Fruit fly (Drosophila melanogaster) whole organism, prepupa: ENCODE data around the gene CG1213.

Source experiments
- Blimp-1 ChIP-seq: fragments of 200-800 bp; sonication (Bioruptor generic); optimal IDR thresholded peaks from 3 replicates; lab custom pipeline; 2017; ENCODE audit warnings: missing biosample characterization, missing genetic modification characterization, mild to moderate bottlenecking, moderate library complexity, missing genetic modification reagents
- CG10631 ChIP-seq: fragments of 200-800 bp; sonication (Bioruptor generic); optimal IDR thresholded peaks from 2 replicates; lab custom pipeline; 2016; ENCODE audit warnings: missing biosample characterization, missing genetic modification characterization
- CG10669 ChIP-seq: fragments of 200-800 bp; sonication (Bioruptor generic); optimal IDR thresholded peaks from 3 replicates; lab custom pipeline; 2018; ENCODE audit warnings: missing biosample characterization, mild to moderate bottlenecking, missing genetic modification characterization, moderate library complexity
- CG11762 ChIP-seq: fragments of 200-800 bp; sonication (Bioruptor generic); optimal IDR thresholded peaks from 3 replicates; lab custom pipeline; 2016; ENCODE audit warnings: missing biosample characterization, missing genetic modification characterization; ENCODE audit not compliant: insufficient read depth
- CG15336 ChIP-seq: fragments of 200-800 bp; sonication (Bioruptor generic); IDR thresholded peaks from 2 replicates; pipeline ENCODE4 v1.3.6; 2022; ENCODE audit warnings: missing biosample characterization, missing genetic modification characterization
- CG1621 ChIP-seq: fragments of 200-800 bp; sonication (Bioruptor generic); optimal IDR thresholded peaks from 3 replicates; lab custom pipeline; 2018; ENCODE audit warnings: missing biosample characterization, mild to moderate bottlenecking, missing genetic modification characterization
- CG16779 ChIP-seq: fragments of 200-800 bp; sonication (Bioruptor generic); optimal IDR thresholded peaks from 3 replicates; lab custom pipeline; 2017; ENCODE audit warnings: missing biosample characterization, mild to moderate bottlenecking, missing genetic modification characterization
- CG31627 ChIP-seq: fragments of 200-800 bp; sonication (Bioruptor generic); optimal IDR thresholded peaks from 3 replicates; lab custom pipeline; 2016; ENCODE audit warnings: missing biosample characterization, missing genetic modification characterization
- CG32006 ChIP-seq: fragments of 200-800 bp; sonication (Bioruptor generic); optimal IDR thresholded peaks from 3 replicates; lab custom pipeline; 2017; ENCODE audit warnings: missing biosample characterization, mild to moderate bottlenecking, missing genetic modification characterization
- CG34406 ChIP-seq: fragments of 200-800 bp; sonication (Bioruptor generic); optimal IDR thresholded peaks from 3 replicates; lab custom pipeline; 2016; ENCODE audit warnings: missing biosample characterization, missing genetic modification characterization
- CG6163 ChIP-seq: fragments of 200-800 bp; sonication (Bioruptor generic); IDR thresholded peaks from 3 replicates; pipeline ENCODE4 v1.3.6; 2022; ENCODE audit warnings: missing biosample characterization, missing genetic modification characterization
- CG6276 ChIP-seq: fragments of 200-800 bp; sonication (Bioruptor generic); optimal IDR thresholded peaks from 2 replicates; lab custom pipeline; 2017; ENCODE audit warnings: missing biosample characterization, mild to moderate bottlenecking, missing genetic modification characterization
- CG6792 ChIP-seq: fragments of 200-800 bp; sonication (Bioruptor generic); optimal IDR thresholded peaks from 3 replicates; lab custom pipeline; 2016; ENCODE audit warnings: missing biosample characterization, missing genetic modification characterization
- CG6808 ChIP-seq: fragments of 200-800 bp; sonication (Bioruptor generic); optimal IDR thresholded peaks from 3 replicates; lab custom pipeline; 2017; ENCODE audit warnings: missing biosample characterization, missing genetic modification characterization, mild to moderate bottlenecking, moderate library complexity, missing genetic modification reagents
- CG6854 ChIP-seq: fragments of 200-800 bp; sonication (Bioruptor generic); optimal IDR thresholded peaks from 2 replicates; lab custom pipeline; 2017; ENCODE audit warnings: missing biosample characterization, mild to moderate bottlenecking, missing genetic modification characterization
- CG7368 ChIP-seq: fragments of 200-800 bp; sonication (Bioruptor generic); optimal IDR thresholded peaks from 3 replicates; lab custom pipeline; 2016; ENCODE audit warnings: missing biosample characterization, missing genetic modification characterization
- CG8119 ChIP-seq: fragments of 200-800 bp; sonication (Bioruptor generic); IDR thresholded peaks from 3 replicates; pipeline ENCODE4 v1.3.6; 2022; ENCODE audit warnings: missing biosample characterization, missing genetic modification characterization
- CG8319 ChIP-seq: fragments of 200-800 bp; sonication (Bioruptor generic); optimal IDR thresholded peaks from 3 replicates; lab custom pipeline; 2016; ENCODE audit warnings: missing biosample characterization, missing genetic modification characterization
- Eip75B ChIP-seq: fragments of 200-800 bp; sonication (Bioruptor generic); optimal IDR thresholded peaks from 3 replicates; lab custom pipeline; 2016; ENCODE audit warnings: missing biosample characterization, missing genetic modification characterization
- Eip93F ChIP-seq: fragments of 200-800 bp; sonication (Bioruptor generic); optimal IDR thresholded peaks from 2 replicates; lab custom pipeline; 2016; ENCODE audit warnings: missing biosample characterization, mild to moderate bottlenecking, missing genetic modification characterization
- Ets21C ChIP-seq: fragments of 200-800 bp; sonication (Bioruptor generic); optimal IDR thresholded peaks from 3 replicates; lab custom pipeline; 2016; ENCODE audit warnings: missing biosample characterization, missing genetic modification characterization
- Ets96B ChIP-seq: fragments of 200-800 bp; optimal IDR thresholded peaks from 2 replicates; lab custom pipeline; 2019; ENCODE audit warnings: missing biosample characterization, mild to moderate bottlenecking, missing genetic modification characterization, moderate library complexity
- Gug ChIP-seq: fragments of 200-800 bp; sonication (Bioruptor generic); IDR thresholded peaks from 2 replicates; pipeline ENCODE4 v1.3.6; 2022; ENCODE audit warnings: missing biosample characterization, missing genetic modification characterization
- Hr39 ChIP-seq: fragments of 200-800 bp; sonication (Bioruptor generic); optimal IDR thresholded peaks from 2 replicates; lab custom pipeline; 2016; ENCODE audit warnings: missing biosample characterization, missing genetic modification characterization
- Lpt ChIP-seq: fragments of 200-800 bp; sonication (Bioruptor generic); optimal IDR thresholded peaks from 3 replicates; lab custom pipeline; 2016; ENCODE audit warnings: missing biosample characterization, missing genetic modification characterization
- OdsH ChIP-seq: fragments of 200-800 bp; sonication (Bioruptor generic); optimal IDR thresholded peaks from 3 replicates; lab custom pipeline; 2016; ENCODE audit warnings: missing biosample characterization, missing genetic modification characterization
- Smox ChIP-seq: fragments of 200-800 bp; sonication (Bioruptor generic); optimal IDR thresholded peaks from 3 replicates; lab custom pipeline; 2016; ENCODE audit warnings: missing biosample characterization, missing genetic modification characterization
- Sox102F ChIP-seq: fragments of 200-800 bp; sonication (Bioruptor generic); optimal IDR thresholded peaks from 2 replicates; lab custom pipeline; 2016; ENCODE audit warnings: missing biosample characterization, mild to moderate bottlenecking, missing genetic modification characterization
- Sox14 ChIP-seq: fragments of 200-800 bp; sonication (Bioruptor generic); optimal IDR thresholded peaks from 3 replicates; lab custom pipeline; 2016; ENCODE audit warnings: missing biosample characterization, missing genetic modification characterization
- Sox15 ChIP-seq: fragments of 200-800 bp; sonication (Bioruptor generic); optimal IDR thresholded peaks from 3 replicates; lab custom pipeline; 2016; ENCODE audit warnings: missing biosample characterization, missing genetic modification characterization
- achi ChIP-seq: fragments of 200-800 bp; sonication (Bioruptor generic); optimal IDR thresholded peaks from 3 replicates; lab custom pipeline; 2016; ENCODE audit warnings: missing biosample characterization, missing genetic modification characterization
- cyc ChIP-seq: fragments of 200-800 bp; sonication (Bioruptor generic); optimal IDR thresholded peaks from 3 replicates; lab custom pipeline; 2016; ENCODE audit warnings: missing biosample characterization, missing genetic modification characterization
- dac ChIP-seq: fragments of 200-800 bp; sonication (Bioruptor generic); optimal IDR thresholded peaks from 2 replicates; lab custom pipeline; 2017; ENCODE audit warnings: missing biosample characterization, mild to moderate bottlenecking, missing genetic modification characterization
- dsx ChIP-seq: fragments of 200-800 bp; optimal IDR thresholded peaks from 3 replicates; lab custom pipeline; 2019; ENCODE audit warnings: missing biosample characterization, mild to moderate bottlenecking, missing genetic modification characterization, moderate library complexity; ENCODE audit not compliant: poor library complexity, severe bottlenecking
- eg ChIP-seq: fragments of 200-800 bp; sonication (Bioruptor generic); IDR thresholded peaks from 3 replicates; pipeline ENCODE4 v1.3.6; 2022; ENCODE audit warnings: missing biosample characterization, missing genetic modification characterization
- esn ChIP-seq: fragments of 200-800 bp; sonication (Bioruptor generic); optimal IDR thresholded peaks from 2 replicates; lab custom pipeline; 2016; ENCODE audit warnings: missing biosample characterization, mild to moderate bottlenecking, missing genetic modification characterization, moderate library complexity
- fd59A ChIP-seq: fragments of 200-800 bp; sonication (Bioruptor generic); optimal IDR thresholded peaks from 2 replicates; lab custom pipeline; 2017; ENCODE audit warnings: missing biosample characterization, mild to moderate bottlenecking, missing genetic modification characterization, missing genetic modification reagents
- fd85E ChIP-seq: fragments of 200-800 bp; sonication (Bioruptor generic); optimal IDR thresholded peaks from 3 replicates; lab custom pipeline; 2016; ENCODE audit warnings: missing biosample characterization, missing genetic modification characterization
- fkh ChIP-seq: fragments of 200-800 bp; sonication (Bioruptor generic); optimal IDR thresholded peaks from 3 replicates; lab custom pipeline; 2017; ENCODE audit warnings: missing biosample characterization, mild to moderate bottlenecking, missing genetic modification characterization, moderate library complexity
- lz ChIP-seq: fragments of 200-800 bp; sonication (Bioruptor generic); optimal IDR thresholded peaks from 3 replicates; lab custom pipeline; 2016; ENCODE audit warnings: missing biosample characterization, missing genetic modification characterization
- pdm3 ChIP-seq: fragments of 200-800 bp; sonication (Bioruptor generic); optimal IDR thresholded peaks from 3 replicates; lab custom pipeline; 2016; ENCODE audit warnings: missing biosample characterization, missing genetic modification characterization
- salr ChIP-seq, 2 experiments: fragments of 200-800 bp; sonication (Bioruptor generic); optimal IDR thresholded peaks; 3 replicates each; lab custom pipeline; 2016 to 2018; ENCODE audit warnings: missing biosample characterization in 2 of 2, missing genetic modification characterization in 2 of 2, mild to moderate bottlenecking in 1 of 2
- spab ChIP-seq: fragments of 200-800 bp; sonication (Bioruptor generic); optimal IDR thresholded peaks from 2 replicates; lab custom pipeline; 2017; ENCODE audit warnings: missing biosample characterization, mild to moderate bottlenecking, missing genetic modification characterization, missing genetic modification reagents
- ss ChIP-seq, 2 experiments: fragments of 200-800 bp; sonication (Bioruptor generic); optimal IDR thresholded peaks; 2 replicates in 1 of 2; 3 replicates in 1 of 2; lab custom pipeline; 2017 to 2018; ENCODE audit warnings: mild to moderate bottlenecking in 2 of 2, missing biosample characterization in 2 of 2, missing genetic modification characterization in 2 of 2, moderate library complexity in 1 of 2
- topi ChIP-seq: fragments of 200-800 bp; sonication (Bioruptor generic); optimal IDR thresholded peaks from 3 replicates; lab custom pipeline; 2016; ENCODE audit warnings: missing biosample characterization, missing genetic modification characterization
- vri ChIP-seq: fragments of 200-800 bp; sonication (Bioruptor generic); optimal IDR thresholded peaks from 3 replicates; lab custom pipeline; 2016; ENCODE audit warnings: missing biosample characterization, mild to moderate bottlenecking, missing genetic modification characterization

CG1213 gene

dm6 chr3R:5853032-5853431 lies 12.1 kb downstream of the CG1213 start, which contains the start of gene CG34287:
CG34287 (plus strand) TSS chr3R:5853332.
- no peak for TF ChIP-seq CG6792 (GFP tag; lab: Kevin White, UChicago)
- TF ChIP-seq CG6276 (GFP tag; lab: Kevin White, UChicago): no peak
- TF ChIP-seq topi: no peak
- TF ChIP-seq fkh (GFP tag; lab: Kevin White, UChicago): no peak
- TF ChIP-seq CG10669 (GFP tag; lab: Kevin White, UChicago): no peak
- TF ChIP-seq CG6163 (GFP tag; lab: Robert Waterston, UW): no peak
- TF ChIP-seq spab (GFP tag; lab: Kevin White, UChicago): no peak
- no peak for TF ChIP-seq Ets96B (tag; lab: Kevin White, UChicago)
- no peak for TF ChIP-seq achi
- TF ChIP-seq CG6854 (GFP tag; lab: Kevin White, UChicago): no peak
- no peak for TF ChIP-seq pdm3 (GFP tag; lab: Kevin White, UChicago)
- no peak for TF ChIP-seq Smox (GFP tag; lab: Kevin White, UChicago)
- no peak for TF ChIP-seq CG16779 (tag; lab: Kevin White, UChicago)

- no peak for TF ChIP-seq CG6854 (GFP tag; lab: Kevin White, UChicago)
- TF ChIP-seq CG1621 (tag; lab: Kevin White, UChicago): no peak
- TF ChIP-seq CG8319 (GFP tag; lab: Kevin White, UChicago): no peak
- TF ChIP-seq pdm3 (GFP tag; lab: Kevin White, UChicago): no peak
- no peak for TF ChIP-seq CG6163 (GFP tag; lab: Robert Waterston, UW)
- TF ChIP-seq lz (GFP tag; lab: Kevin White, UChicago): peak; percentile 57
- TF ChIP-seq salr (GFP tag; optimal IDR thresholded peaks at IDR 0.05; lab: Kevin White, UChicago): no peak
- no peak for TF ChIP-seq Smox (GFP tag; lab: Kevin White, UChicago)
- no peak for TF ChIP-seq CG10631
- no peak for TF ChIP-seq dac (GFP tag; lab: Kevin White, UChicago)
- TF ChIP-seq CG7368 (GFP tag; lab: Kevin White, UChicago): no peak
- no peak for TF ChIP-seq dsx (GFP tag; lab: Kevin White, UChicago)
- no peak for TF ChIP-seq CG10669 (GFP tag; lab: Kevin White, UChicago)
- TF ChIP-seq Gug (GFP tag; lab: Robert Waterston, UW): no peak
- no peak for TF ChIP-seq CG32006 (GFP tag; lab: Kevin White, UChicago)
- TF ChIP-seq spab (GFP tag; lab: Kevin White, UChicago): no peak
- TF ChIP-seq ss (GFP tag; optimal IDR thresholded peaks at IDR 0.05; lab: Kevin White, UChicago): no peak
- no peak for TF ChIP-seq Eip75B (GFP tag; lab: Kevin White, UChicago)
- no peak for TF ChIP-seq CG6792 (GFP tag; lab: Kevin White, UChicago)
- no peak for TF ChIP-seq CG16779 (tag; lab: Kevin White, UChicago)
- no peak for TF ChIP-seq achi
- TF ChIP-seq esn (GFP tag; lab: Kevin White, UChicago): peak; percentile 62
- no peak for TF ChIP-seq fd85E (GFP tag; lab: Kevin White, UChicago)
- TF ChIP-seq Sox15 (GFP tag; lab: Kevin White, UChicago): peak; percentile 6
- TF ChIP-seq eg: no peak
- TF ChIP-seq OdsH (GFP tag; lab: Kevin White, UChicago): no peak
- no peak for TF ChIP-seq CG15336 (GFP tag; lab: Robert Waterston, UW)
- no peak for TF ChIP-seq CG8119 (GFP tag; lab: Robert Waterston, UW)
- TF ChIP-seq CG31627: peak; percentile 54
- no peak for TF ChIP-seq Lpt (GFP tag; lab: Kevin White, UChicago)
- TF ChIP-seq Hr39 (GFP tag; lab: Kevin White, UChicago): peak; percentile 49
- TF ChIP-seq fd59A (GFP tag; lab: Kevin White, UChicago): peak; percentile 35
- TF ChIP-seq cyc: peak; percentile 55
- TF ChIP-seq CG34406 (GFP tag; lab: Kevin White, UChicago): no peak
- TF ChIP-seq Sox14 (GFP tag; lab: Kevin White, UChicago): peak; percentile 87
- TF ChIP-seq CG6808 (GFP tag; lab: Kevin White, UChicago): no peak
- no peak for TF ChIP-seq topi
- no peak for TF ChIP-seq Ets21C (GFP tag; lab: Kevin White, UChicago)
- peak; percentile 33 for TF ChIP-seq CG11762 (GFP tag; lab: Kevin White, UChicago)
- TF ChIP-seq Sox102F (GFP tag; lab: Kevin White, UChicago): no peak
- TF ChIP-seq Eip93F (GFP tag; lab: Kevin White, UChicago): no peak
- no peak for TF ChIP-seq Blimp-1 (GFP tag; lab: Kevin White, UChicago)
- TF ChIP-seq vri (GFP tag; lab: Kevin White, UChicago): peak; percentile 55
These were observed 15.2 kb downstream of the CG1213 start, which contains the start of the genes disp and ECSIT for dm6 chr3R:5856215-5856614. disp (minus strand) TSS chr3R:5856311. ECSIT (plus strand) TSS chr3R:5856585.
